Worm (Caenorhabditis elegans): ENCODE measurements around the gene K07E8.7.
"Not testable (repeated sequence)": the region's sequence is repeated elsewhere in the genome, so short reads cannot be mapped to it uniquely, and the experiment has no call there.

K07E8.7 gene

DNA sequence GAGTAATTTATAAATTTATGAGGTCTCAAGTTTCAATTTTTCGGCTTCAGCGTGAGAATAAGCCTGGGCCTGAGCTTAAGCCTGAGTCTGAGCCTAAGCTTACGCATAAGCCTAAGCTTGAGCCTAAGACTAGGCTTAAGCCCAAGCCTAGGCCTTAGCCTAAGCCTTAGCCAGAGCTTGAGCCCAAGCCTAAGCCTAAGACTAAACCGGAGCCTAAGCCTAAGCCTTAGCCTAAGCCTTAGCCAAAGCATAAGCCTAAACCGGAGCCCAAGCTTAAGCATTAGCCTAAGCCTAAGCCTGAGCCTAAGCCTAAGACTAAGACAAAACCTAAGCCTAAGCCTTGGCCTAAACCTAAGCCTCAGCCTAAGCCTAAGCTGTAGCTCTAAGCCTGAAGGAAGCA lies 6.4 kb downstream of the K07E8.7 start:
- TF ChIP-seq unc-62 (GFP tag; optimal IDR thresholded peaks at IDR 0.05), result no peak

DNA sequence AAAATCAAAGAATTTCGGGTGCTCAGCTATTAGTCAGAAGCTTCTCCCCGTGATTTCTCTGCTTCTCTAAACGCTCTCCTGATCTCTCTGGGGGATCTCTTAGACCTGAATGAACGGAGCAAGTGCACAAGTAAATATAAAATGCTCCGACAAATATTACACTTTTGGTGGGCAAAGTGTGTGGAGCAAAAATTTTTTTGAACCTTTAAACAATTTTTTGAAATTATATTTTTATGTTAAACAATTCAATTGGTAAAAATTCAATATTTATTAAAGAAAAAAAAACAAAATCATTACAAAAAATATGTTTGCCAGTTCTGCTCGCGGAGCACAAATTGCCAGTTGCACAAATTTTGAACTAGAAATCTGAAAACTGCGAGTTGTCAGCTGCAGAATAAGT lies 10.7 kb downstream of the K07E8.7 start, which contains the start of gene K07E8.6:
K07E8.6 (minus strand) TSS at position 101 of the 400 bp plus-strand sequence.
- TF ChIP-seq unc-62 (GFP tag; optimal IDR thresholded peaks at IDR 0.05), result no peak

DNA sequence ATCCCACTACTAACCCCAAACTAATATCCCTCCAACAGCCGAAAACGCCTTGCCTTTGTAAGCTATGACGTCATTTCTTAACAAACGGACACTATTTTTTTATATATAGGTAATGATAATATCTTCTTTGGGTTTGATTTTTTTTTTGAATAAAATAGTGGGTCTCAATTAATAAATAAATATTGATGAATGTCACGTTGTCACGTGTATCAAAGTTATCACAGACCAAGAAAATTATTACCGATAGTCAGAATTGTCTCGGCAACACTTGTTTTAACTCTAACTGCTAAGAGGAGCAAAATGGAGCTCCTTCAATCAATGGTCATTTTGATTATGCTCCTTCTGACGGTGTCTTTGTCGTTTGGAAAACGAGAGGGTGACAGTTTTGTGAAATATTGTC lies 16.2 kb downstream of the K07E8.7 start, which contains the start of gene T04B8.1:
T04B8.1 (plus strand) TSS at position 301 of the 400 bp plus-strand sequence.
- TF ChIP-seq unc-62 (GFP tag; optimal IDR thresholded peaks at IDR 0.05), result no peak

DNA sequence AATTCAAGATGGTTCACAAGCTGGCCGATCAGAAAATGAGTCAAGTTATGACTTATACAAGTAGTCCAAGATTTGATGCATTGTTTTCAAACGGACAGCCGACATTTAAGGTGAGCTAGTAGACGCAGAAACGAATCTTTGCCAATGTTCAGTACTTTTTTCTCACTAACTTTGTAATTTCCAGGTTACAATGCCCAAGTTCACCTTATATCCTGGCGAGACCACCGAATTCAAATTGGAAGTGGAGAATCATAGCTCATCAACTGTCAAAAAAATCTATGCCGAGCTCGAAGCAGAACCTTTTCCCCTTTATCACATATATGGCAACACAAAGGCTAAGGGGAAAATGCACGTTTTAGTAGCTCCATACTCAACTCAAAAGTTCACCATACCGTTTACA lies 22.3 kb downstream of the K07E8.7 start:
- TF ChIP-seq unc-62 (GFP tag; optimal IDR thresholded peaks at IDR 0.05), result no peak

DNA sequence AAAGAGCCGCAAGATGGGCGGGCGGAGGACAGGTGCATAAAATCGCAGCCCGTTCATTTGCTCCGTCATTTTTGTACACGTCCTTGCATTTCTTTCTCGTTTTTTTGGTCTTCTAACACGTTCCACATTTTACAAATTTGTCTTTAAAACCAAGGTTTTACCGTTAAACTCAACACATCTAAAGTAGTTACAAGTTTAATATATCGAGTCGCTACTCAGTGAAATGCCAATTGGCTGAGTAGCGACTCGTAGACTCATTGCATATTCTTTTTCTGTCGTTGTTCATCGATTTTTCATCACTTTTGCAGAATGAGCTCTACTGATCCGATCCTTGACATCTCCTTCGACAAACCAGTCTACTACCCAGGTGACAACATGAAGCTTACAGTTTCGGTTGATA lies 23.0 kb downstream of the K07E8.7 start, which contains the start of gene arrd-1:
arrd-1 (plus strand) TSS at position 301 of the 400 bp plus-strand sequence.
- no peak for TF ChIP-seq unc-62 (GFP tag; optimal IDR thresholded peaks at IDR 0.05)

DNA sequence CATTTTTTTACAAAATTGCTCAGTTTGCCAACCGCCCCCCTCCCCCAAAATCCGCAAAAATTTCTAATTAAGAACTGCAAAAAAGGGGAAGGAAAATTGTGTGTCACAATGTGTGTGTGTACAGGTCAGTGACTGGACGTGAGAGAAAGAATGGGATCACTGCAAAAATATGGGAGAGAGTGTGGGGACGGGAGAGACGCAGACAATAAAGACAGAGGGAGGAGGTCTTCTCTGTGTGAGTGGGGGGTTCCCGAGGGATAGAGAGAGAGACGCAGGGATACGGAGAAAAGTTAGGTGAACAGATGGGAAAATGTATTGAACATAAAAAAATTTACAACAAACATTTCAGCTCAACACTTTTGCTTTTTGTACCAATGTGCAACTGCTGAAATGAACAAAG lies 24.2 kb downstream of the K07E8.7 start:
- TF ChIP-seq unc-62 (GFP tag; optimal IDR thresholded peaks at IDR 0.05), result no peak

DNA sequence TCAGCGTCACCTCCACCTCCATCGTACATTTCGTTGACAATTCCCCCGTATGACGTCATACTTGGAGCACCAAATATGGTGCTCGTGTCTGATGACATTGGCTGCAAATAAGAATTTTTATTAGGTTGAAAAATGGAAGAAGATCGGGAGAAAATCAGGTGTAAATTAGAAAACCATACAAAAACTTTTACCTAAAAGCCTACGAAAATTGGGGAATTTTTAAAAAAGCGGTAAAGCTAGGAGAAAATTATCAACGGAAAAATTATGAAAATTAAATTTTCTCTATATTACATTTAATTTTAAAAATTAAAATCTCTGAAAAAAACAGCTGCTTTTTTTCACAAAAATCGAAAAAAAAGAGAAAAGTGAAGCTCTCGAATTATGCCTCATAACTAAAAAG lies 25.7 kb downstream of the K07E8.7 start, which contains the start of gene T04B8.5:
T04B8.5 (minus strand) TSS at position 101 of the 400 bp plus-strand sequence.
- no peak for TF ChIP-seq unc-62 (GFP tag; optimal IDR thresholded peaks at IDR 0.05)

DNA sequence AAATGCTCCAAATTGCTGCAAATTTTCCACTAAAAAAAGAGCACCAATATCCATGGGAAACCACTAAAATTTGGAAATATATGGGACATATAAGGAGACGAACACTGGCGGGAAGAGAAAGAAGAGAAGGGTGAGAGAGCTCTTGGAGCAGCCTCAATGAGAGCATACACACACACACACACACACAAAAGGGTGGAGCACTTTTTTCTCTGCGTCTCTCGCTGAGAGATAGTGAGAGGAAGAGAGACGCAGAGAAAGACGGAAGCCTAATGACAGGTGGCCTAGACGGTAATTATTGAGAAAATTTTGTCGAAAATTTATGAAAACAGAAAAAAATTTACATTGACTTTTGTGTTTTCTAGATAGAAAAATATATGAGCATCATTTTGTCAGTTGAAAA lies 27.7 kb downstream of the K07E8.7 start:
- TF ChIP-seq unc-62 (GFP tag; optimal IDR thresholded peaks at IDR 0.05), result no peak

DNA sequence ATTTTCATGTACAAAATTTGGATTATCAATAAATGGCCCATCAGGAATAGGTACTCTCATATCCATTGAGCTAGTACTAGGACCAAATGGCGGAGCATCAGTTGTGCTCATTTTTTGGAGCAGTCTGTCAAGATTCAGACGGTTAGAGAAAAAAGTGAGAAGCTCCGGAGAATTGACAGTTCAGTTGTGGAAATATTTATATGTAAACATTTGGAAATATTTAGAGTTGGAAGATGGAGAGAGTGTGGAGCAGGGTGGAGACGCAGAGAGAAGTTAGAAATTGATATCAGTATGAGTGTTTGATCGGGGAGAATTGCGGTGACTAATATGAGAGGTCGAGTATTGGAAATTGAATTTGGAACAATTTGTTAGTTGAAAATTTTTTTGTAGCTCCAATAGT lies 29.0 kb downstream of the K07E8.7 start:
- no peak for TF ChIP-seq unc-62 (GFP tag; optimal IDR thresholded peaks at IDR 0.05)

DNA sequence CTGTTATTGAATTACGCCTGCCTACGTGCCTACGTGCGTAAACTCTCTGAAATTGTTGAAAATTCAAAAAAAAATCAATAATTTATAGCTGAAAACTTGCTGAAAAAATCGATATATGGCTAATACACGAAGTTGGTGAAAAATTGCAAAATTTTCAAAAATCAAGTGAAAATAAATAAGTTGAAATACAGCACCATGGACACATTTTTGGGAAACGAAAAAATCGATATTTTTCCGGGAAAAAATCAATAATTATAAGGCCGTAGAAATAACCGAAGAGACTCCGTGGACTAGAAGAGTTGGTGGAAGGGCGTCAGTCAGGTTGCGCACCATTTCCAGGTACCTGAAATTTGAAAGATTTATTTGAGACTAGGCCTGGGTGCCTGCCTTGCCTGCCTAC lies 35.5 kb downstream of the K07E8.7 start:
- TF ChIP-seq unc-62 (GFP tag; optimal IDR thresholded peaks at IDR 0.05), result no peak

DNA sequence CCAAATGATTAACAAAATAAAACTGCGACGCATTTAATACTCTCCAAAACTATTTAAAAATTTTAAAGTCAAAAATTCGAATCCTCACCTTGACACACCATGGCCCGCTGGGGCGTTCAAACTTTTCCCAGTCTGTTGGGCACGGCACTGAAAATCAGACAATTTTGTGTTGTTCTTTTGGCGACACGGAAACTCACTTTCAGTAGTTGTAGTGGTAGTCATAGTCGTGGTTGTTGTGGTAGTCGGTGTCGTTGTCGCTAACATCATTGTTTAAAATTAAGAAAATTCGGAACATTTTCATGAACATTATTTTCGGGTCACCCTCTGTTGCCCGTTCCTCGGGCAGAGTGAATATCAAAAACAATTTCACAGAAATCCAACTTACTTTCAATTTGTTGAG lies 37.8 kb downstream of the K07E8.7 start, which contains the start of gene clec-118:
clec-118 (minus strand) TSS at position 101 of the 400 bp plus-strand sequence.
- not testable (repeated sequence) for TF ChIP-seq unc-62 (GFP tag; optimal IDR thresholded peaks at IDR 0.05)

DNA sequence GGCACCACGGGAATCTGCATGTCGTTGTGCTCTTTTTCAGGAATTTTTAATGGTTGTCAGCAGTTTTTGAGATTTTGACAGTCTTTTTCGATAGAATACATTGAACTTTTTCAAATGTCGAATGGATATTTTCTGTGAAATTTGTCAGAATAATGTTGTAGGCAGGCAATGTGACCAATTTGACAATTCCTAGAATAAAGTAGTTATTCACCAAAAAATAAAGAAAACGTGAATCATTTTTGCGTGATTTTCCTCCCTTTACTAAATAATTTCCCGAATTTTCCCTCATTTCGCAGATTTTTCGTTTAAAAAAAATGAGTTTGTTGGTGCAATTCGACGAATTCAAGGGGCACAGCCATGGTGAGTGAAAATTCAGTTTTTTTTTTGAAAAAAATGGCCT lies 41.4 kb downstream of the K07E8.7 start, which contains the start of gene W04H10.1:
W04H10.1 (plus strand) TSS at position 301 of the 400 bp plus-strand sequence.
- TF ChIP-seq unc-62 (GFP tag; optimal IDR thresholded peaks at IDR 0.05), result no peak

DNA sequence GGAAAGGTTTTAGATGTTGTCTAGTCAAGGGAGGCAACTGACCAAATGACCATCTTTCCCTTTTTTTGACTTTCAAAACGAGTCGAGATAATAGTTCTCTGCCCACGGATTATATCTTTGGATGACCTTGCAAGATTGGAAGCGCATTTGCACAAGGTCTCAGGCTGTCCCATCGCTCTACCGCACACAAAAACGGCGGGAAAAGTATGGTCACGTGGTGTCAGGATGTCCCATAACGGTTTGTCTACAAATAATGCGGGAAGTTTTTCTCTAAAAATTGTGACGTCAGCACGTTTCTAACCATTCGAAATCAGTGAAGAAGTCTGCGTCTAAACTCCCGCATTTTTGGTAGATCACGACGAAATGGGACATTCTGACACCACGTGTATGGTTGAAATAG lies 41.8 kb downstream of the K07E8.7 start, which contains the start of gene W04H10.6:
W04H10.6 (minus strand) TSS at position 101 of the 400 bp plus-strand sequence.
- no peak for TF ChIP-seq unc-62 (GFP tag; optimal IDR thresholded peaks at IDR 0.05)

DNA sequence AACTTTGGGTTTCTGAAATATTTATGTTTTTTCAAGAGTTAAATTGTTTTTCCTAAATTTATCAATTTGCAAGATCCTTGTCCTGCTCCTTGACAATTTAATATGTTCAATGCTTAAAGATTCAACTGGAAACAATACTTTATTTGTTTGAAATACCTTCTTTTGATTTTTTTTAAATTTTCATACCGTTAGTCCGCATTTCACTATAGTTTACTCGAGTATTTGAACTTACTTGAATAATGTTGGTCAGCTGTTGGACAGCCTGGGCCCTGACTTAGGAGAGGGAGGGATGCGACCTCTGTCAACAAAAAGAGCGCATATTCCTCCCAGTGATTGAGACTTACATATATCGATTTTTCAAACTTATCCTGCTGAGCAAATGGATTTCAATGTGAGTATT lies 44.1 kb downstream of the K07E8.7 start, which contains the start of gene W04H10.5:
W04H10.5 (plus strand) TSS at position 301 of the 400 bp plus-strand sequence.
- no peak for TF ChIP-seq unc-62 (GFP tag; optimal IDR thresholded peaks at IDR 0.05)

DNA sequence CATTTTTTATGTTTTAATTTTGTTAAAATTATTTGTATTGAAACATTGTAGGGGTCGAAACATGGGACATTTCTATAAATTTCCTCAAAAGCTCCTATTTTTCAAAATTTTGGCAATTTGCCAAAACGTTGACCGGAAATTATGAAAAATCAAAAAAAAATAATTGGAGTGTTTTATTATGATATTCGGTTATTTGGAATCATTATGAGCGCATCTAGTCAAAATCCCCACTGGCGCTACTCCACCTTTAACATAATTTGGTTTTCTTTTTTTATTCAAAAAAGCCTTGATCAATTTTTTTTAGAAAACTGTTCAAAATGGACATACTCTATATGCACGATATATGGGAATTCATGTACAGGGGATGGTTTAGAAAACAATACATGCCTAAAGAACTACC lies 44.9 kb downstream of the K07E8.7 start, which contains the start of gene W04H10.2:
W04H10.2 (plus strand) TSS at position 301 of the 400 bp plus-strand sequence.
- TF ChIP-seq unc-62 (GFP tag; optimal IDR thresholded peaks at IDR 0.05), result no peak

DNA sequence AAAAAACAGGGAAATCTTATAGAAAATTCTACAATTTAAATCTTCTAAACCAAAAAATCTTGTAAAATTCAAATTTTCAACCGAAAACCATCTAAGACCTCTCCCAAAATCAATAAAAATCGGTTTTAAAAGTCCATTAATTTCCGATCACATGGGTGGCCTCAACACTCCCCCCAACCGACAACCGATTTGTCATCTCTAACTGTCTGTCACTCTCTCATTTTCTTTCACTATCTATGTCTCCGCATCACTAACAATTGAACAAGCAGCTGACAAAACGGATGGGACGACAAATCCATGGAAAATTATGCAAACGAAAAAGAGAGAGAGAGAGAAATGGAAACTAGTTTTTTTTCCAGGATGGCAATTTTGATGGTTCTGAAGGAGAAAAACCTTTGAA lies 47.2 kb downstream of the K07E8.7 start:
- TF ChIP-seq unc-62 (GFP tag; optimal IDR thresholded peaks at IDR 0.05), result no peak

DNA sequence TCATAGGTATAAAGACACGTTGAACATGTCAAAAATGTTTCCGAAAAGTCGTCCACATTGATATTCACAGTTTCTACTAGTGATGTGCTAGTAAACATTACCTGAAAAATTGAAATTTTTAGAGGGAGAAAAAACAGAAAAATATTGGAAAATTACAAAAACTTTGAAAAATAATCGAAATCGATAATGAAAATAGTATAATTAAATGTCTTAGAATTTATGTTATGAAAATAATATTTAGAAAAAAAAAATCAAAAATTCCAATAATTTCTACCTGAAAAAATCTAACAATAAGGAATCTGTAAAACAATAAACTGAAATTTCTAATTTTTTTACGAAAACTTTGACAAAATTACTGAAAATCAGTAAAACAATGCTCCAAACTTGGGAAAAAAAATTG lies 48.1 kb downstream of the K07E8.7 start, which contains the start of gene nhl-3:
nhl-3 (minus strand) TSS at position 101 of the 400 bp plus-strand sequence.
- no peak for TF ChIP-seq unc-62 (GFP tag; optimal IDR thresholded peaks at IDR 0.05)

DNA sequence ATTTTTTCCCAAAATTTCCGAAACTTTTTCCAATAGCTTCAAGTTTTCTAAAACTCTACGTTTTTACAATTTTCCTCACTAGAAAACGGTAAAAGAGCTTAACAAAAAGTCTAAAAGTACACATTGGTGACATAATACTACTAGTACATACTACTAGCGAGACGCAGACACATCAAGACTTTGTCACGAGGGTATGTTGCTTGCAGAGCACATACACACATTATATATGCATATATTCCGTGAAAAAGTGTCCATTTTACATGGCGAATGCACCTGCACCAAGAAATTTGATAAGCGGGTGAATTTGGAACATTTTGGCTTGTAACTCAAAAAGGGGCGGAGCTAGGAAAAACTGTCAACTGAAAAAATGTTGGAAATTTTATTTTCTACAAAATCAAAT lies 48.9 kb downstream of the K07E8.7 start:
- TF ChIP-seq unc-62 (GFP tag; optimal IDR thresholded peaks at IDR 0.05), result no peak
